Worm (Caenorhabditis elegans) whole organism, late embryonic: ENCODE results near the gene T22E5.6.

ENCODE experiments used
- F13H6.1 ChIP-seq: sonication (generic microtip); optimal IDR thresholded peaks from 2 replicates; lab custom pipeline; 2016; ENCODE audit warnings: missing genetic modification characterization, missing compliant biosample characterization
- K09A11.1 ChIP-seq: sonication (generic microtip); optimal IDR thresholded peaks from 2 replicates; lab custom pipeline; 2017; ENCODE audit warnings: antibody characterized with exemption, mild to moderate bottlenecking, missing genetic modification characterization, missing compliant biosample characterization; ENCODE audit not compliant: insufficient read depth
- ama-1 ChIP-seq: fragments of 150-350 bp; optimal IDR thresholded peaks from 2 replicates; lab custom pipeline; 2014
- ceh-34 ChIP-seq: sonication (generic microtip); optimal IDR thresholded peaks from 2 replicates; lab custom pipeline; 2016; ENCODE audit warnings: mild to moderate bottlenecking, missing genetic modification characterization, missing compliant biosample characterization
- dmd-4 ChIP-seq: sonication (generic microtip); optimal IDR thresholded peaks from 2 replicates; lab custom pipeline; 2016; ENCODE audit warnings: borderline replicate concordance, missing genetic modification characterization, missing compliant biosample characterization
- dve-1 ChIP-seq: sonication (generic microtip); optimal IDR thresholded peaks from 2 replicates; lab custom pipeline; 2017; ENCODE audit warnings: antibody characterized with exemption, mild to moderate bottlenecking, missing genetic modification characterization, missing compliant biosample characterization
- ets-4 ChIP-seq: sonication (generic microtip); optimal IDR thresholded peaks from 2 replicates; lab custom pipeline; 2016; ENCODE audit warnings: missing genetic modification characterization, missing compliant biosample characterization
- hlh-30 ChIP-seq: sonication (generic microtip); optimal IDR thresholded peaks from 2 replicates; lab custom pipeline; 2017; ENCODE audit warnings: antibody characterized with exemption, missing genetic modification characterization, missing compliant biosample characterization; ENCODE audit not compliant: insufficient read depth
- lin-11 ChIP-seq: fragments of 200-800 bp; sonication (Bioruptor generic); optimal IDR thresholded peaks from 2 replicates; lab custom pipeline; 2018; ENCODE audit warnings: mild to moderate bottlenecking, missing genetic modification characterization, missing compliant biosample characterization
- rnt-1 ChIP-seq: sonication (generic microtip); optimal IDR thresholded peaks from 2 replicates; lab custom pipeline; 2016; ENCODE audit warnings: missing genetic modification characterization, missing compliant biosample characterization
- tbx-2 ChIP-seq: sonication (generic microtip); optimal IDR thresholded peaks from 2 replicates; lab custom pipeline; 2016; ENCODE audit warnings: missing genetic modification characterization, missing compliant biosample characterization
- tbx-7 ChIP-seq: sonication (generic microtip); optimal IDR thresholded peaks from 2 replicates; lab custom pipeline; 2016; ENCODE audit warnings: missing genotype, missing genetic modification characterization, missing compliant biosample characterization
- unc-3 ChIP-seq, 2 experiments: fragments of 200-800 bp in 1 of 2; sonication (Bioruptor generic) in 1 of 2; sonication (generic microtip) in 1 of 2; conservative IDR thresholded peaks in 1 of 2; optimal IDR thresholded peaks in 1 of 2; 2 replicates each; pipeline versions ENCODE4 v1.3.6 to Lab custom; 2016 to 2022; ENCODE audit warnings: missing compliant biosample characterization in 2 of 2, missing genetic modification characterization in 2 of 2, missing genetic modification reagents in 1 of 2
- unc-86 ChIP-seq: sonication (generic microtip); optimal IDR thresholded peaks from 2 replicates; lab custom pipeline; 2016; ENCODE audit warnings: missing genetic modification characterization, missing compliant biosample characterization

- no peak for TF ChIP-seq rnt-1
- TF ChIP-seq dve-1 (tag; lab: Kevin White, UChicago): no peak
- TF ChIP-seq dmd-4 (tag; lab: Kevin White, UChicago): no peak
- TF ChIP-seq tbx-7: no peak
- no peak for TF ChIP-seq K09A11.1 (tag; lab: Kevin White, UChicago)
- TF ChIP-seq ets-4 (tag; lab: Kevin White, UChicago): no peak
- TF ChIP-seq tbx-2 (tag; lab: Kevin White, UChicago): no peak
- TF ChIP-seq F13H6.1 (tag; lab: Kevin White, UChicago): no peak
- no peak for TF ChIP-seq hlh-30 (tag; lab: Kevin White, UChicago)
- TF ChIP-seq unc-86 (tag; lab: Kevin White, UChicago): no peak
- TF ChIP-seq ama-1 (lab: Kevin White, UChicago): no peak
- no peak for TF ChIP-seq unc-3 (GFP tag; conservative IDR thresholded peaks at IDR 0.05; lab: Robert Waterston, UW)
- TF ChIP-seq unc-3 (tag; optimal IDR thresholded peaks at IDR 0.05; lab: Kevin White, UChicago): no peak
- TF ChIP-seq ceh-34: no peak
- no peak for TF ChIP-seq lin-11 (tag; lab: Kevin White, UChicago)
Observed at ce11 chrX:6443373-6443772, 27.2 kb upstream of the T22E5.6 start, which contains the start of gene K10C2.7.
